Worm (Caenorhabditis elegans) whole organism, young adult: ENCODE results near the gene R186.8.

Experiments used
- B0336.3 ChIP-seq: fragments of 200-800 bp; sonication (Bioruptor generic); IDR thresholded peaks from 2 replicates; pipeline ENCODE4 v1.3.6; 2022; ENCODE audit warnings: missing genetic modification characterization, missing compliant biosample characterization
- F23B12.7 ChIP-seq: sonication (generic microtip); optimal IDR thresholded peaks from 2 replicates; lab custom pipeline; 2017; ENCODE audit warnings: missing genetic modification characterization, mild to moderate bottlenecking, missing compliant biosample characterization, antibody characterized with exemption, moderate library complexity; ENCODE audit not compliant: insufficient read depth
- F33H1.4 ChIP-seq: fragments of 200-800 bp; sonication (Bioruptor generic); IDR thresholded peaks from 2 replicates; pipeline ENCODE4 v1.3.6; 2022; ENCODE audit warnings: missing genetic modification reagents, missing genetic modification characterization, missing compliant biosample characterization
- F39B2.1 ChIP-seq: fragments of 200-800 bp; sonication (Bioruptor generic); IDR thresholded peaks from 2 replicates; pipeline ENCODE4 v1.3.6; 2022; ENCODE audit warnings: missing genetic modification reagents, missing genetic modification characterization, missing compliant biosample characterization
- F49E8.2 ChIP-seq: sonication (generic microtip); optimal IDR thresholded peaks from 3 replicates; lab custom pipeline; 2017; ENCODE audit warnings: missing genetic modification characterization, mild to moderate bottlenecking, missing compliant biosample characterization, antibody characterized with exemption, moderate library complexity; ENCODE audit not compliant: insufficient read depth
- F57A8.1 ChIP-seq: fragments of 200-800 bp; sonication (Bioruptor generic); optimal IDR thresholded peaks from 2 replicates; lab custom pipeline; 2018; ENCODE audit warnings: mild to moderate bottlenecking, missing genetic modification characterization, moderate library complexity, missing compliant biosample characterization
- K11D2.4 ChIP-seq: fragments of 200-800 bp; sonication (Bioruptor generic); IDR thresholded peaks from 2 replicates; pipeline ENCODE4 v1.3.6; 2022; ENCODE audit warnings: missing genetic modification reagents, missing genetic modification characterization, missing compliant biosample characterization
- T07F8.4 ChIP-seq: sonication (generic microtip); optimal IDR thresholded peaks from 2 replicates; lab custom pipeline; 2016; ENCODE audit warnings: mild to moderate bottlenecking, missing genetic modification characterization, moderate library complexity, missing compliant biosample characterization
- Y53G8AR.9 ChIP-seq: fragments of 200-800 bp; sonication (Bioruptor generic); conservative IDR thresholded peaks from 2 replicates; pipeline ENCODE4 v1.3.6; 2022; ENCODE audit warnings: missing genetic modification reagents, missing genetic modification characterization, missing compliant biosample characterization
- Y95B8A.8 ChIP-seq: fragments of 200-800 bp; sonication (Bioruptor generic); IDR thresholded peaks from 2 replicates; pipeline ENCODE4 v1.3.6; 2022; ENCODE audit warnings: missing genetic modification reagents, missing genetic modification characterization, missing compliant biosample characterization
- aptf-2 ChIP-seq: fragments of 200-800 bp; sonication (Bioruptor generic); conservative IDR thresholded peaks from 2 replicates; pipeline ENCODE4 v1.3.6; 2022; ENCODE audit warnings: missing genetic modification reagents, missing genetic modification characterization, missing compliant biosample characterization
- athp-1 ChIP-seq: sonication (generic microtip); optimal IDR thresholded peaks from 2 replicates; lab custom pipeline; 2017; ENCODE audit warnings: mild to moderate bottlenecking, missing genetic modification characterization, missing compliant biosample characterization
- cebp-1 ChIP-seq, 2 experiments: fragments of 200-800 bp in 1 of 2; sonication (Bioruptor generic) in 1 of 2; sonication (generic microtip) in 1 of 2; IDR thresholded peaks in 1 of 2; optimal IDR thresholded peaks in 1 of 2; 2 replicates each; pipeline versions ENCODE4 v1.3.6 to Lab custom; 2017 to 2022; ENCODE audit warnings: missing compliant biosample characterization in 2 of 2, missing genetic modification characterization in 2 of 2, mild to moderate bottlenecking in 1 of 2, missing genetic modification reagents in 1 of 2, moderate library complexity in 1 of 2
- ceh-40 ChIP-seq: fragments of 200-800 bp; sonication (Bioruptor generic); IDR thresholded peaks from 2 replicates; pipeline ENCODE4 v1.3.6; 2022; ENCODE audit warnings: missing genetic modification characterization, missing compliant biosample characterization
- ceh-58 ChIP-seq: fragments of 200-800 bp; sonication (Bioruptor generic); IDR thresholded peaks from 2 replicates; pipeline ENCODE4 v1.3.6; 2022; ENCODE audit warnings: missing genetic modification characterization, missing compliant biosample characterization
- ceh-91 ChIP-seq: fragments of 200-800 bp; sonication (Bioruptor generic); IDR thresholded peaks from 2 replicates; pipeline ENCODE4 v1.3.6; 2022; ENCODE audit warnings: missing genetic modification reagents, missing genetic modification characterization, missing compliant biosample characterization
- chd-7 ChIP-seq: sonication (generic microtip); optimal IDR thresholded peaks from 2 replicates; lab custom pipeline; 2016; ENCODE audit warnings: mild to moderate bottlenecking, missing genetic modification characterization, moderate library complexity, missing compliant biosample characterization
- efl-1 ChIP-seq: fragments of 150-350 bp; optimal IDR thresholded peaks from 2 replicates; lab custom pipeline; 2014; ENCODE audit warnings: missing biosample characterization, missing genetic modification reagents, missing genetic modification characterization
- hrde-1 ChIP-seq: sonication (generic microtip); optimal IDR thresholded peaks from 2 replicates; lab custom pipeline; 2016; ENCODE audit warnings: missing genetic modification characterization, mild to moderate bottlenecking, missing compliant biosample characterization, moderate library complexity, missing genotype, missing genetic modification reagents, borderline replicate concordance
- madf-6 ChIP-seq: fragments of 200-800 bp; sonication (Bioruptor generic); IDR thresholded peaks from 2 replicates; pipeline ENCODE4 v1.3.6; 2022; ENCODE audit warnings: missing genetic modification reagents, missing genetic modification characterization, missing compliant biosample characterization
- madf-8 ChIP-seq: fragments of 200-800 bp; sonication (Bioruptor generic); conservative IDR thresholded peaks from 2 replicates; pipeline ENCODE4 v1.3.6; 2022; ENCODE audit warnings: missing genetic modification reagents, missing genetic modification characterization, missing compliant biosample characterization
- nfya-1 ChIP-seq: sonication (generic microtip); optimal IDR thresholded peaks from 2 replicates; lab custom pipeline; 2017; ENCODE audit warnings: antibody characterized with exemption, missing compliant biosample characterization, missing genetic modification characterization, borderline replicate concordance; ENCODE audit not compliant: insufficient read depth
- nfya-2 ChIP-seq: fragments of 200-800 bp; sonication (Bioruptor generic); IDR thresholded peaks from 2 replicates; pipeline ENCODE4 v1.3.6; 2022; ENCODE audit warnings: missing genetic modification reagents, missing genetic modification characterization, missing compliant biosample characterization
- nfyb-1 ChIP-seq: fragments of 200-800 bp; sonication (Bioruptor generic); IDR thresholded peaks from 2 replicates; pipeline ENCODE4 v1.3.6; 2022; ENCODE audit warnings: missing genetic modification reagents, missing genetic modification characterization, missing compliant biosample characterization
- nhr-179 ChIP-seq: sonication (generic microtip); optimal IDR thresholded peaks from 2 replicates; lab custom pipeline; 2016; ENCODE audit warnings: mild to moderate bottlenecking, missing genetic modification characterization, missing compliant biosample characterization
- nhr-27 ChIP-seq: fragments of 200-800 bp; sonication (Bioruptor generic); optimal IDR thresholded peaks from 2 replicates; lab custom pipeline; 2018; ENCODE audit warnings: mild to moderate bottlenecking, missing genetic modification characterization, moderate library complexity, missing compliant biosample characterization
- nhr-80 ChIP-seq: sonication (generic microtip); optimal IDR thresholded peaks from 2 replicates; lab custom pipeline; 2016; ENCODE audit warnings: missing genetic modification characterization, missing compliant biosample characterization
- nhr-90 ChIP-seq: sonication (generic microtip); optimal IDR thresholded peaks from 2 replicates; lab custom pipeline; 2016; ENCODE audit warnings: missing genotype, mild to moderate bottlenecking, missing genetic modification characterization, missing compliant biosample characterization
- rec-8 ChIP-seq, 2 experiments: sonication (generic microtip); optimal IDR thresholded peaks; 2 replicates each; lab custom pipeline; 2016; ENCODE audit warnings: mild to moderate bottlenecking in 2 of 2, missing genetic modification characterization in 2 of 2, missing genetic modification reagents in 2 of 2, missing genotype in 2 of 2, missing biosample characterization in 1 of 2, missing compliant biosample characterization in 1 of 2, moderate library complexity in 1 of 2
- snpc-3.4 ChIP-seq: sonication (generic microtip); optimal IDR thresholded peaks from 2 replicates; lab custom pipeline; 2017; ENCODE audit warnings: missing genetic modification characterization, mild to moderate bottlenecking, missing compliant biosample characterization, antibody characterized with exemption, moderate library complexity, missing genotype, missing genetic modification reagents
- tbp1 ChIP-seq: fragments of 200-800 bp; sonication (Bioruptor generic); optimal IDR thresholded peaks from 2 replicates; lab custom pipeline; 2018; ENCODE audit warnings: mild to moderate bottlenecking, missing genetic modification characterization, missing compliant biosample characterization
- tbx-9 ChIP-seq: sonication (generic microtip); optimal IDR thresholded peaks from 2 replicates; lab custom pipeline; 2016; ENCODE audit warnings: borderline replicate concordance, missing genetic modification characterization, inconsistent platforms, missing compliant biosample characterization
- unc-62 ChIP-seq: fragments of 150-350 bp; optimal IDR thresholded peaks from 2 replicates; lab custom pipeline; 2014; ENCODE audit warnings: missing biosample characterization, missing genetic modification reagents, missing genetic modification characterization
- zfh-2 ChIP-seq: fragments of 200-800 bp; sonication (Bioruptor generic); conservative IDR thresholded peaks from 2 replicates; pipeline ENCODE4 v1.3.6; 2022; ENCODE audit warnings: missing genetic modification reagents, missing genetic modification characterization, missing compliant biosample characterization

R186.8 gene

DNA sequence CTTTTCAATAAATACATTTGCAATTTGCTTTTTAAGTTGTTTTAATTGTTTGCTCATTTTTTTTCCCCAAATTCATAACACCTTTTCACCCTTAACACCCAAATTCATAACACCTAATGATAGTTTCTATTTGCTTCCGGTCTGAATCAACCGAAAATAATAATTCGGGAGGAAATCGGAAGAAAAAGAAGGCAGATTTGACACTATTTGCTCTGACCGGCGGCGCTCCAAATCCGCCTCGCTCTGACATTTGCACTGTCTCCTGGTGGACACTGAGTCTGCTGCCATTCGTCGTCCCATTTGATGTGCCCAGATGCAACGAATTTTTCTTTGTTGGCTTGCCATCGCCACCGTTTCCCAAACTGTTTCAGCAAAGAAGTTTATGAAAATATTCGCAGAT is 43.7 kb downstream of the R186.8 start, which contains the start of gene pqn-67:
Gene pqn-67 (plus strand): TSS at position 301 of the 400 bp plus-strand sequence.
- TF ChIP-seq athp-1 (tag; lab: Kevin White, UChicago): no peak
- TF ChIP-seq snpc-3.4 (tag; lab: Kevin White, UChicago): no peak
- TF ChIP-seq Y53G8AR.9 (GFP tag; lab: Robert Waterston, UW): no peak
- TF ChIP-seq nhr-27 (tag; lab: Kevin White, UChicago): no peak
- no peak for TF ChIP-seq zfh-2
- no peak for TF ChIP-seq ceh-40 (GFP tag; lab: Robert Waterston, UW)
- no peak for TF ChIP-seq nfya-2 (GFP tag; lab: Robert Waterston, UW)
- TF ChIP-seq nhr-90 (tag; lab: Kevin White, UChicago): no peak
- TF ChIP-seq B0336.3 (GFP tag; lab: Robert Waterston, UW): no peak
- TF ChIP-seq aptf-2 (GFP tag; lab: Robert Waterston, UW): no peak
- TF ChIP-seq nhr-179 (tag; lab: Kevin White, UChicago): no peak
- no peak for TF ChIP-seq F23B12.7 (tag; lab: Kevin White, UChicago)
- TF ChIP-seq, all 124 proteins: peak for 0

DNA sequence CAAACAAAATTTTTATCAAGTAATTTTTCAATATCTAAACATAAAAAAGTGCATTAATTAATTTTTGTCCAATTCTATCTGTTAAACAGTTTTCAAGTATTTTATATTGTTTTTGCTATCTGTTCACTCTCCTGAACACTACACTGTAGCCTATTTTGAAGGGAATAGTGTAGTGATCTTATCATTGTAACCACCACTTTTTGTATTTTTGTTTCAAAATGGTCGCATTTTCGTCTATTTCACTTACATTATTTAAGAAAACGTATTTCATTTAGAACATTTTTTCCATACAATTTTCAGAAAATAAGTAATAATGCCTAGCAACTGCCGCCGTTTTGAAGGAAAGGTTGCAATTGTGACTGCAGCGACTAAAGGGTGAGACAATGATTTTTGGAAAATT is 45.5 kb downstream of the R186.8 start, which contains the start of gene dhrs-4:
Gene dhrs-4 (plus strand): TSS at position 301 of the 400 bp plus-strand sequence.
- TF ChIP-seq hrde-1 (tag; lab: Kevin White, UChicago): no peak
- no peak for TF ChIP-seq F39B2.1 (GFP tag; lab: Robert Waterston, UW)
- TF ChIP-seq madf-8 (GFP tag; lab: Robert Waterston, UW): no peak
- no peak for TF ChIP-seq Y95B8A.8 (GFP tag; lab: Robert Waterston, UW)
- no peak for TF ChIP-seq chd-7
- TF ChIP-seq zfh-2: no peak
- TF ChIP-seq B0336.3 (GFP tag; lab: Robert Waterston, UW): no peak
- TF ChIP-seq F49E8.2 (tag; lab: Kevin White, UChicago): no peak
- TF ChIP-seq efl-1 (GFP tag; lab: Kevin White, UChicago): no peak
- no peak for TF ChIP-seq tbx-9 (tag; lab: Kevin White, UChicago)
- TF ChIP-seq nfya-1 (tag; lab: Kevin White, UChicago): no peak
- TF ChIP-seq unc-62 (GFP tag; lab: Kevin White, UChicago): no peak
- TF ChIP-seq rec-8 (tag; optimal IDR thresholded peaks at IDR 0.05; lab: Kevin White, UChicago): no peak
- no peak for TF ChIP-seq ceh-91 (GFP tag; lab: Robert Waterston, UW)
- TF ChIP-seq ceh-58 (GFP tag; lab: Robert Waterston, UW): no peak
- no peak for TF ChIP-seq tbp1 (GFP tag; lab: Kevin White, UChicago)
- no peak for TF ChIP-seq F57A8.1 (GFP tag; lab: Kevin White, UChicago)
- TF ChIP-seq madf-6 (GFP tag; lab: Robert Waterston, UW): no peak
- no peak for TF ChIP-seq K11D2.4
- TF ChIP-seq F33H1.4 (GFP tag; lab: Robert Waterston, UW): no peak
- TF ChIP-seq, all 124 proteins: peak for 0

DNA sequence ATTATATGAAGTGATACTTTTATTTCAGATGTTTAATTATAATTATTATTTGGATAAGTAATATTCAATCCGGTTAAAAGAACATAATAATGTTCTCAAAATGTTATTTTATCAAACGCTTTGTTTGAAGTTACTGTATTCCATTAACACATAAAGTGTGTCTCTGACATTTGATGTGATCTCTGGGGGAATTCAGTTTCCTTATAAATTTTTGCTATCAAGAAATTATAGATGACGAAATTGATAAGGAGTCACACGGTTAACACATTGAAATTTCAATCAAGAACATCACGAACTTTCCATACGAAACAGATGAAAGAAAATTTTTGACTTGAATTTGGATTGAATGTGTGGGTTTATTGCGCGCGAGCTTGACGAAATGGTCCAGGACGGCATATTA is 46.1 kb downstream of the R186.8 start:
- TF ChIP-seq T07F8.4: no peak
- TF ChIP-seq cebp-1 (GFP tag; IDR thresholded peaks at IDR 0.05; lab: Robert Waterston, UW): peak; percentile 52; the same call in 1 of the 2 replicates
- TF ChIP-seq cebp-1 (tag; optimal IDR thresholded peaks at IDR 0.05; lab: Kevin White, UChicago): peak; percentile 63
- TF ChIP-seq nfyb-1 (GFP tag; lab: Robert Waterston, UW): no peak
- TF ChIP-seq nhr-80 (tag; lab: Kevin White, UChicago): peak; percentile 80
